Fruit fly (Drosophila melanogaster) whole organism, embryonic: Measurements from ENCODE around the gene Rtca.
A peak's percentile ranks its signal among the peaks of the same experiment; 100 is the strongest.

ENCODE experiments used
- Adf1 ChIP-seq: fragments of 200-800 bp; sonication (Bioruptor generic); IDR thresholded peaks from 2 replicates; pipeline ENCODE4 v1.3.6; 2022; ENCODE audit warnings: missing biosample characterization, missing genetic modification characterization
- Atf6 ChIP-seq: fragments of 200-800 bp; sonication (Bioruptor generic); IDR thresholded peaks from 2 replicates; pipeline ENCODE4 v1.3.6; 2022; ENCODE audit warnings: missing biosample characterization, missing genetic modification characterization
- Awh ChIP-seq: fragments of 200-800 bp; sonication (Bioruptor generic); IDR thresholded peaks from 2 replicates; pipeline ENCODE4, ENCODE4 v1.3.6; 2022; ENCODE audit warnings: missing biosample characterization, missing genetic modification characterization
- Bgb ChIP-seq: fragments of 200-800 bp; sonication (Bioruptor generic); IDR thresholded peaks from 2 replicates; pipeline ENCODE4 v1.3.6; 2022; ENCODE audit warnings: missing biosample characterization, missing genetic modification characterization; ENCODE audit not compliant: partially characterized antibody
- C15 ChIP-seq: fragments of 200-800 bp; sonication (Bioruptor generic); IDR thresholded peaks from 3 replicates; pipeline ENCODE4 v1.3.6; 2022; ENCODE audit warnings: missing biosample characterization, missing genetic modification characterization
- CG10431 ChIP-seq: fragments of 200-800 bp; sonication (Bioruptor generic); optimal IDR thresholded peaks from 3 replicates; lab custom pipeline; 2018; ENCODE audit warnings: missing biosample characterization, mild to moderate bottlenecking, missing genetic modification characterization
- CG12659 ChIP-seq: fragments of 200-800 bp; sonication (Bioruptor generic); optimal IDR thresholded peaks from 3 replicates; lab custom pipeline; 2017; ENCODE audit warnings: mild to moderate bottlenecking, missing biosample characterization, missing genetic modification reagents, missing genetic modification characterization
- CG13424 ChIP-seq: fragments of 200-800 bp; sonication (Bioruptor generic); optimal IDR thresholded peaks from 2 replicates; lab custom pipeline; 2019; ENCODE audit warnings: missing biosample characterization, mild to moderate bottlenecking, missing genetic modification characterization, moderate library complexity
- CG16779 ChIP-seq: fragments of 200-800 bp; sonication (Bioruptor generic); IDR thresholded peaks from 2 replicates; pipeline ENCODE4 v1.3.6; 2022; ENCODE audit warnings: missing biosample characterization, missing genetic modification characterization
- CG16815 ChIP-seq: fragments of 200-800 bp; sonication (Bioruptor generic); optimal IDR thresholded peaks from 3 replicates; lab custom pipeline; 2017; ENCODE audit warnings: missing biosample characterization, mild to moderate bottlenecking, missing genetic modification characterization
- CG1792 ChIP-seq: fragments of 200-800 bp; sonication (Bioruptor generic); optimal IDR thresholded peaks from 2 replicates; lab custom pipeline; 2016; ENCODE audit warnings: missing biosample characterization, missing genetic modification characterization
- CG33213 ChIP-seq: fragments of 200-800 bp; sonication (Bioruptor generic); optimal IDR thresholded peaks from 3 replicates; lab custom pipeline; 2016; ENCODE audit warnings: missing biosample characterization, missing genetic modification characterization
- CG4404 ChIP-seq: fragments of 200-800 bp; sonication (Bioruptor generic); IDR thresholded peaks from 2 replicates; pipeline ENCODE4 v1.3.6; 2022; ENCODE audit warnings: missing biosample characterization, missing genetic modification characterization
- CG4854 ChIP-seq: fragments of 200-800 bp; sonication (Bioruptor generic); optimal IDR thresholded peaks from 2 replicates; lab custom pipeline; 2016; ENCODE audit warnings: missing biosample characterization, missing genetic modification characterization, inconsistent platforms
- CG7928 ChIP-seq: fragments of 200-800 bp; sonication (Bioruptor generic); optimal IDR thresholded peaks from 2 replicates; lab custom pipeline; 2017; ENCODE audit warnings: missing biosample characterization, mild to moderate bottlenecking, missing genetic modification characterization
- CG8089 ChIP-seq: fragments of 200-800 bp; sonication (Bioruptor generic); optimal IDR thresholded peaks from 3 replicates; lab custom pipeline; 2016; ENCODE audit warnings: missing biosample characterization, missing genetic modification characterization
- CG9727 ChIP-seq: fragments of 200-800 bp; sonication (Bioruptor generic); optimal IDR thresholded peaks from 3 replicates; lab custom pipeline; 2017; ENCODE audit warnings: missing biosample characterization, mild to moderate bottlenecking, missing genetic modification characterization
- Camta ChIP-seq: fragments of 200-800 bp; sonication (Bioruptor generic); optimal IDR thresholded peaks from 2 replicates; lab custom pipeline; 2016; ENCODE audit warnings: missing biosample characterization, missing genetic modification characterization
- CoRest ChIP-seq: fragments of 200-800 bp; sonication (Bioruptor generic); optimal IDR thresholded peaks from 3 replicates; lab custom pipeline; 2018; ENCODE audit warnings: missing biosample characterization, mild to moderate bottlenecking, missing genetic modification characterization, moderate library complexity
- D19B ChIP-seq: fragments of 200-800 bp; sonication (Bioruptor generic); optimal IDR thresholded peaks from 2 replicates; lab custom pipeline; 2017; ENCODE audit warnings: missing biosample characterization, mild to moderate bottlenecking, missing genetic modification characterization
- Dip2 ChIP-seq: fragments of 200-800 bp; sonication (Bioruptor generic); IDR thresholded peaks from 2 replicates; pipeline ENCODE4 v1.3.6; 2022; ENCODE audit warnings: missing biosample characterization, missing genetic modification characterization
- Dp ChIP-seq: fragments of 200-800 bp; sonication (Bioruptor generic); optimal IDR thresholded peaks from 2 replicates; lab custom pipeline; 2018; ENCODE audit warnings: missing biosample characterization, mild to moderate bottlenecking, missing genetic modification characterization, moderate library complexity
- Hr3 ChIP-seq: fragments of 200-800 bp; sonication (Bioruptor generic); optimal IDR thresholded peaks from 3 replicates; lab custom pipeline; 2016; ENCODE audit warnings: missing biosample characterization, missing genetic modification characterization
- Jarid2 ChIP-seq: fragments of 200-800 bp; sonication (Bioruptor generic); optimal IDR thresholded peaks from 3 replicates; lab custom pipeline; 2017; ENCODE audit warnings: mild to moderate bottlenecking, missing biosample characterization, missing genetic modification reagents, missing genetic modification characterization
- MTF-1 ChIP-seq: fragments of 200-800 bp; sonication (Bioruptor generic); optimal IDR thresholded peaks from 2 replicates; lab custom pipeline; 2018; ENCODE audit warnings: missing biosample characterization, mild to moderate bottlenecking, missing genetic modification characterization, borderline replicate concordance
- Med ChIP-seq: fragments of 200-800 bp; sonication (Bioruptor generic); peaks from one replicate; lab custom pipeline; 2016; ENCODE audit warnings: missing biosample characterization, missing genetic modification characterization, mild to moderate bottlenecking, inconsistent platforms, moderate library complexity
- Nf-YB ChIP-seq: fragments of 200-800 bp; sonication (Bioruptor generic); optimal IDR thresholded peaks from 3 replicates; lab custom pipeline; 2019; ENCODE audit warnings: missing biosample characterization, mild to moderate bottlenecking, missing genetic modification characterization, moderate library complexity
- PHDP ChIP-seq: fragments of 200-800 bp; sonication (Bioruptor generic); optimal IDR thresholded peaks from 3 replicates; lab custom pipeline; 2018; ENCODE audit warnings: missing biosample characterization, mild to moderate bottlenecking, missing genetic modification characterization, moderate library complexity
- Ravus ChIP-seq: fragments of 200-800 bp; sonication (Bioruptor generic); IDR thresholded peaks from 2 replicates; pipeline ENCODE4 v1.3.6; 2022; ENCODE audit warnings: missing biosample characterization, missing genetic modification characterization
- Rfx ChIP-seq: fragments of 200-800 bp; sonication (Bioruptor generic); IDR thresholded peaks from 2 replicates; pipeline ENCODE4 v1.3.6; 2022; ENCODE audit warnings: missing biosample characterization, missing genetic modification characterization
- Scr ChIP-seq: fragments of 200-800 bp; sonication (Bioruptor generic); IDR thresholded peaks from 2 replicates; pipeline ENCODE4 v1.3.6; 2022; ENCODE audit warnings: missing biosample characterization, missing genetic modification characterization; ENCODE audit not compliant: partially characterized antibody
- Six4 ChIP-seq: fragments of 200-800 bp; sonication (Bioruptor generic); optimal IDR thresholded peaks from 2 replicates; lab custom pipeline; 2016; ENCODE audit warnings: missing biosample characterization, missing genetic modification characterization
- Sox100B ChIP-seq: fragments of 200-800 bp; sonication (Bioruptor generic); optimal IDR thresholded peaks from 3 replicates; lab custom pipeline; 2018; ENCODE audit warnings: missing biosample characterization, mild to moderate bottlenecking, missing genetic modification characterization
- Sry-δ ChIP-seq: fragments of 200-800 bp; sonication (Bioruptor generic); optimal IDR thresholded peaks from 2 replicates; lab custom pipeline; 2016; ENCODE audit warnings: missing biosample characterization, missing genetic modification characterization
- Ssrp ChIP-seq: fragments of 200-800 bp; sonication (Bioruptor generic); optimal IDR thresholded peaks from 2 replicates; lab custom pipeline; 2018; ENCODE audit warnings: missing biosample characterization, mild to moderate bottlenecking, missing genetic modification characterization, moderate library complexity
- Vsx1 ChIP-seq: fragments of 200-800 bp; sonication (Bioruptor generic); optimal IDR thresholded peaks from 2 replicates; lab custom pipeline; 2017; ENCODE audit warnings: missing biosample characterization, mild to moderate bottlenecking, missing genetic modification characterization, missing genetic modification reagents
- Xrp1 ChIP-seq: fragments of 200-800 bp; sonication (Bioruptor generic); IDR thresholded peaks from 2 replicates; pipeline ENCODE4 v1.3.6; 2022; ENCODE audit warnings: missing biosample characterization, missing genetic modification characterization
- ap ChIP-seq: fragments of 200-800 bp; sonication (Bioruptor generic); IDR thresholded peaks from 2 replicates; pipeline ENCODE4 v1.3.6; 2022; ENCODE audit warnings: missing biosample characterization, missing genetic modification characterization
- bab2 ChIP-seq: fragments of 200-800 bp; sonication (Bioruptor generic); optimal IDR thresholded peaks from 2 replicates; lab custom pipeline; 2016; ENCODE audit warnings: missing biosample characterization, missing genetic modification characterization
- btn ChIP-seq: fragments of 200-800 bp; sonication (Bioruptor generic); optimal IDR thresholded peaks from 2 replicates; lab custom pipeline; 2016; ENCODE audit warnings: missing biosample characterization, missing genetic modification characterization
- dm ChIP-seq: fragments of 200-800 bp; sonication (Bioruptor generic); optimal IDR thresholded peaks from 3 replicates; lab custom pipeline; 2016; ENCODE audit warnings: missing biosample characterization, missing genetic modification characterization
- gcm2 ChIP-seq: fragments of 200-800 bp; sonication (Bioruptor generic); optimal IDR thresholded peaks from 2 replicates; lab custom pipeline; 2016; ENCODE audit warnings: missing biosample characterization, missing genetic modification characterization
- gsb ChIP-seq: fragments of 200-800 bp; sonication (Bioruptor generic); IDR thresholded peaks from 2 replicates; pipeline ENCODE4 v1.3.6; 2022; ENCODE audit warnings: missing biosample characterization, missing genetic modification characterization
- gsb-n ChIP-seq: fragments of 200-800 bp; sonication (Bioruptor generic); optimal IDR thresholded peaks from 3 replicates; lab custom pipeline; 2018; ENCODE audit warnings: missing biosample characterization, mild to moderate bottlenecking, missing genetic modification characterization
- hth ChIP-seq: fragments of >200 bp; optimal IDR thresholded peaks from 2 replicates; lab custom pipeline; 2017; ENCODE audit warnings: inconsistent platforms
- phol ChIP-seq: fragments of 200-800 bp; sonication (Bioruptor generic); optimal IDR thresholded peaks from 3 replicates; lab custom pipeline; 2018; ENCODE audit warnings: missing biosample characterization, mild to moderate bottlenecking, missing genetic modification characterization, moderate library complexity
- scrt ChIP-seq: fragments of 200-800 bp; sonication (Bioruptor generic); optimal IDR thresholded peaks from 2 replicates; lab custom pipeline; 2018; ENCODE audit warnings: missing biosample characterization, mild to moderate bottlenecking, missing genetic modification characterization, moderate library complexity
- sd ChIP-seq: fragments of 200-800 bp; sonication (Bioruptor generic); optimal IDR thresholded peaks from 3 replicates; lab custom pipeline; 2018; ENCODE audit warnings: missing biosample characterization, mild to moderate bottlenecking, missing genetic modification characterization, moderate library complexity
- usp ChIP-seq: fragments of >200 bp; optimal IDR thresholded peaks from 2 replicates; lab custom pipeline; 2017; ENCODE audit warnings: missing biosample characterization, missing genetic modification characterization
- z ChIP-seq: fragments of 200-800 bp; sonication (Bioruptor generic); IDR thresholded peaks from 3 replicates; pipeline ENCODE4 v1.3.6; 2022; ENCODE audit warnings: missing biosample characterization, missing genetic modification characterization
- zfh2 ChIP-seq: fragments of 200-800 bp; sonication (Bioruptor generic); optimal IDR thresholded peaks from 2 replicates; lab custom pipeline; 2016; ENCODE audit warnings: missing biosample characterization, missing genetic modification characterization

Rtca gene

dm6 chrX:2083678-2084162, 11.5 kb downstream of the Rtca start (continued):
- TF ChIP-seq Sry-δ (GFP tag; lab: Kevin White, UChicago) (peak; percentile 44), Jarid2 (peak; percentile 57), PHDP (tag; lab: Kevin White, UChicago) (peak; percentile 84), hth (lab: Kevin White, UChicago) (no peak), CoRest (tag; lab: Kevin White, UChicago) (peak; percentile 78), Dip2 (GFP tag; lab: Robert Waterston, UW) (peak; percentile 18; the same call in 1 of the 2 replicates), Hr3 (GFP tag; lab: Kevin White, UChicago) (peak; percentile 80), gcm2 (GFP tag; lab: Kevin White, UChicago) (peak; percentile 32), CG8089 (GFP tag; lab: Kevin White, UChicago) (peak; percentile 85), Med (GFP tag; lab: Kevin White, UChicago) (peak; percentile 97), sd (tag; lab: Kevin White, UChicago) (peak; percentile 53), CG4404 (GFP tag; lab: Robert Waterston, UW) (peak; percentile 67), CG7928 (peak; percentile 18), CG16815 (peak; percentile 72), scrt (GFP tag; lab: Kevin White, UChicago) (peak; percentile 48), CG10431 (GFP tag; lab: Kevin White, UChicago) (peak; percentile 29), CG1792 (GFP tag; lab: Kevin White, UChicago) (peak; percentile 74), CG9727 (GFP tag; lab: Kevin White, UChicago) (peak; percentile 77), dm (GFP tag; lab: Kevin White, UChicago) (peak; percentile 74), Ssrp (peak; percentile 75), Nf-YB (GFP tag; lab: Kevin White, UChicago) (peak; percentile 67), Dp (no peak), Sox100B (peak; percentile 52), gsb (peak; percentile 72), CG4854 (peak; percentile 52), Atf6 (GFP tag; lab: Robert Waterston, UW) (peak; percentile 79), usp (no peak), Camta (GFP tag; lab: Kevin White, UChicago) (peak; percentile 84), Awh (GFP tag; lab: Robert Waterston, UW) (peak; percentile 85), CG16779 (GFP tag; lab: Robert Waterston, UW) (no peak), btn (GFP tag; lab: Kevin White, UChicago) (peak; percentile 83), Bgb (no peak), Six4 (GFP tag; lab: Kevin White, UChicago) (peak; percentile 84), bab2 (GFP tag; lab: Kevin White, UChicago) (peak; percentile 88), gsb-n (tag; lab: Kevin White, UChicago) (peak; percentile 85), zfh2 (GFP tag; lab: Kevin White, UChicago) (peak; percentile 44), CG12659 (GFP tag; lab: Kevin White, UChicago) (peak; percentile 82), Ravus (GFP tag; lab: Robert Waterston, UW) (peak; percentile 37), CG13424 (tag; lab: Kevin White, UChicago) (peak; percentile 73), phol (peak; percentile 69), Adf1 (GFP tag; lab: Robert Waterston, UW) (peak; percentile 59; the same call in 1 of the 2 replicates), D19B (peak; percentile 97), MTF-1 (GFP tag; lab: Kevin White, UChicago) (peak; percentile 50), z (0 out of 3 replicates have a peak, but pooled peaks have one; percentile 15), Xrp1 (peak; percentile 90), C15 (peak; percentile 57; the same call in 1 of the 3 replicates), Rfx (GFP tag; lab: Robert Waterston, UW) (peak; percentile 83), ap (peak; percentile 82), Scr (GFP tag; lab: Robert Waterston, UW) (peak; percentile 16; the same call in 1 of the 2 replicates), Vsx1 (peak; percentile 52), CG33213 (GFP tag; lab: Kevin White, UChicago) (peak; percentile 73)
